Worm (Caenorhabditis elegans) whole organism, midembryonic: ENCODE measurements around the gene F56C9.6.

Experiments
- T22C8.4 ChIP-seq: fragments of 200-800 bp; sonication (Bioruptor generic); IDR thresholded peaks from 2 replicates; pipeline ENCODE4 v1.3.6; 2022; ENCODE audit warnings: missing genetic modification characterization, missing compliant biosample characterization
- cog-1 ChIP-seq: sonication (generic microtip); optimal IDR thresholded peaks from 2 replicates; lab custom pipeline; 2016; ENCODE audit warnings: missing genetic modification characterization, missing compliant biosample characterization
- flt-1 ChIP-seq: fragments of 200-800 bp; sonication (Bioruptor generic); IDR thresholded peaks from 2 replicates; pipeline ENCODE4 v1.3.6; 2022; ENCODE audit warnings: missing genetic modification characterization, missing compliant biosample characterization
- klf-2 ChIP-seq: fragments of 200-800 bp; sonication (Bioruptor generic); conservative IDR thresholded peaks from 2 replicates; pipeline ENCODE4 v1.3.6; 2022; ENCODE audit warnings: missing genetic modification reagents, missing genetic modification characterization, missing compliant biosample characterization
- med-1 ChIP-seq: sonication (generic microtip); optimal IDR thresholded peaks from 2 replicates; lab custom pipeline; 2017; ENCODE audit warnings: missing genetic modification characterization, mild to moderate bottlenecking, missing compliant biosample characterization, antibody characterized with exemption, missing genetic modification reagents; ENCODE audit not compliant: insufficient read depth
- ref-1 ChIP-seq: fragments of 200-800 bp; sonication (Bioruptor generic); conservative IDR thresholded peaks from 2 replicates; pipeline ENCODE4 v1.3.6; 2022; ENCODE audit warnings: missing genetic modification reagents, missing genetic modification characterization, missing compliant biosample characterization
- tab-1 ChIP-seq: fragments of 200-800 bp; sonication (Bioruptor generic); IDR thresholded peaks from 2 replicates; pipeline ENCODE4 v1.3.6; 2022; ENCODE audit warnings: missing genetic modification characterization, missing compliant biosample characterization
- ztf-23 ChIP-seq: fragments of 200-800 bp; sonication (Bioruptor generic); IDR thresholded peaks from 2 replicates; pipeline ENCODE4 v1.3.6; 2022; ENCODE audit warnings: missing genetic modification reagents, missing genetic modification characterization, missing compliant biosample characterization
- ztf-29 ChIP-seq: fragments of 200-800 bp; sonication (Bioruptor generic); IDR thresholded peaks from 2 replicates; pipeline ENCODE4 v1.3.6; 2022; ENCODE audit warnings: missing genetic modification reagents, missing genetic modification characterization, missing compliant biosample characterization

F56C9.6 gene

DNA sequence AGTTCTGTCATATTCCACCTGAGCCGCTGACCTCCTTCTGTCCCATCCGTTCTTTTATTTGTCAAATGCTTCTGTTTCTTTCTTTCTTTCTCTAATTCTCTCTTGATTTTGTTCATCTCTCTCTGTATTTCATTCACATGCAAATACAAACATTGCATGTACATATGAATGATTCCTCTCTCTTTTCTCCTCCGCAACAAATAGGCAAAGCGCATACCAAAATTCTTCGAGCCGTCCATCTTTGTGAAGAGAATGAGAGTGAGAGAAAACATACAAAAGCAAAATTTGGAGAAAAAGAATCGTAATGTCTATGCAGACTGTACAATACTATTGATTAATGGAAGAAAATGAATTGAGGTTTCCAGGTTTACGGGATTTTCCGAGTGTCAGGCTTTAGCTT, 6.8 kb upstream of the F56C9.6 start:
- TF ChIP-seq flt-1 (GFP tag; lab: Robert Waterston, UW) = no peak
- no peak for TF ChIP-seq med-1
- TF ChIP-seq cog-1 (tag; lab: Kevin White, UChicago) = peak; percentile 7
- TF ChIP-seq klf-2 (GFP tag; lab: Robert Waterston, UW) = no peak

- no peak for TF ChIP-seq ref-1
These were observed 4.5 kb upstream of the F56C9.6 start, which contains the start of gene nspg-6 for ce11 chrIII:7314927-7315547. Gene nspg-6, minus strand, starts transcription at chrIII:7314977.

ce11 chrIII:7314473-7314872, 3.9 kb upstream of the F56C9.6 start:
- TF ChIP-seq T22C8.4 = no peak
- TF ChIP-seq ref-1 = no peak
- no peak for TF ChIP-seq ztf-29 (GFP tag; lab: Robert Waterston, UW)
- no peak for TF ChIP-seq cog-1 (tag; lab: Kevin White, UChicago)
- TF ChIP-seq klf-2 (GFP tag; lab: Robert Waterston, UW) = no peak
- TF ChIP-seq flt-1 (GFP tag; lab: Robert Waterston, UW) = no peak
- no peak for TF ChIP-seq ztf-23 (GFP tag; lab: Robert Waterston, UW)
- TF ChIP-seq med-1 = no peak
- no peak for TF ChIP-seq tab-1 (GFP tag; lab: Robert Waterston, UW)

DNA sequence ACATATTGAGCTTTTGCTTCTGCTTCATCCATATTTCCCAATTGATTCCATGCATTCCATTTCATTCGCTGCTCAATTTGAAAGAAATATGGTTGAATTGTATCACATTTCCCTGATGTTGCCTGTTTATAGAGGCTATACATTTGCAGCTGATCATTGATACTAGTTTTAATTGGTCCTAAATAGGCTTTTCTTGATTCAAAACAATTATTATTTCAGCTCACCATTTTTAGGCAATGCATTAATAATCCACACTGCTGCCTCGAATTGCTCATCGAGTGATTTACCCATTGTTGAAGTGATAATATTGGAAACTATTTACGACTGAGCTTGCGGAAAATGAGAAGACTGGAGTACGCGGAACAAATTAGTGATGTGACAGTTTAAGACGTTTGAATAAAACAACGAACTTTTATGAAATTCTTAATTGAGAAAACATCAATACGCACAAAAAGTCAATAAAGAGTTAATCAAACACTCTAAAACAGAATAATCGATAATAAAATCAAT, 1.9 kb downstream of the F56C9.6 start, which contains the start of gene acbp-4:
Gene acbp-4 (minus strand): TSS at position 510 of the 510 bp plus-strand sequence.
- no peak for TF ChIP-seq cog-1 (tag; lab: Kevin White, UChicago)
- TF ChIP-seq klf-2 (GFP tag; lab: Robert Waterston, UW) = no peak
- TF ChIP-seq flt-1 (GFP tag; lab: Robert Waterston, UW) = no peak
- no peak for TF ChIP-seq tab-1 (GFP tag; lab: Robert Waterston, UW)
- TF ChIP-seq T22C8.4 = no peak
- TF ChIP-seq ref-1 = no peak
- no peak for TF ChIP-seq ztf-23 (GFP tag; lab: Robert Waterston, UW)
- no peak for TF ChIP-seq med-1

ce11 chrIII:7305649-7305977, 5.0 kb downstream of the F56C9.6 start:
- no peak for TF ChIP-seq tab-1 (GFP tag; lab: Robert Waterston, UW)
- TF ChIP-seq ref-1 = no peak
- TF ChIP-seq ztf-23 (GFP tag; lab: Robert Waterston, UW) = no peak

ce11 chrIII:7304961-7305648, 5.5 kb downstream of the F56C9.6 start:
- TF ChIP-seq flt-1 (GFP tag; lab: Robert Waterston, UW) (no peak), ztf-29 (GFP tag; lab: Robert Waterston, UW) (no peak), tab-1 (GFP tag; lab: Robert Waterston, UW) (no peak), cog-1 (tag; lab: Kevin White, UChicago) (no peak), ref-1 (no peak), ztf-23 (GFP tag; lab: Robert Waterston, UW) (no peak), med-1 (no peak), klf-2 (GFP tag; lab: Robert Waterston, UW) (no peak), T22C8.4 (no peak)

- TF ChIP-seq cog-1 (tag; lab: Kevin White, UChicago) (no peak), ztf-23 (GFP tag; lab: Robert Waterston, UW) (no peak), ref-1 (no peak), flt-1 (GFP tag; lab: Robert Waterston, UW) (no peak), T22C8.4 (no peak)
These were observed 8.9 kb downstream of the F56C9.6 start for ce11 chrIII:7301668-7302067.

DNA sequence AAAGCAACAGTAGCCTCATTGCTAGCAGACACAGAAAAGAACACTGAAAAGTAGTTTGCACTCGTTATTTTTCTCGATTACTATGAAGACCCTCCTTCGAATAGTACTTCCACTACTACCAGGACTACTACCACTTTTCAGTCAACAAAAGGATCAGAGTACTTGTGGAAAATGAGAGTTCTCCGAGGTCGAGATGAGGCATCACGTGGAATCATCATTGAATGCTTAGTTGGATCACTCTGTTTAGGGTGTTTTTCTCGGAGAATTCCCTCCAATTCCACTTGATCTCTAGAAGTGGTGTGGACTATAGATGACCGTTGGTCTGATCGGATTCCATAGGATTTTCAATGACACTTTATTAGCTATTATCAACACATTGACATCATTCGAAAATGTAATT, 9.8 kb downstream of the F56C9.6 start:
- TF ChIP-seq cog-1 (tag; lab: Kevin White, UChicago) (no peak), flt-1 (GFP tag; lab: Robert Waterston, UW) (no peak), klf-2 (GFP tag; lab: Robert Waterston, UW) (no peak), ref-1 (no peak), T22C8.4 (no peak), med-1 (no peak), tab-1 (GFP tag; lab: Robert Waterston, UW) (no peak), ztf-29 (GFP tag; lab: Robert Waterston, UW) (no peak), ztf-23 (GFP tag; lab: Robert Waterston, UW) (no peak)

DNA sequence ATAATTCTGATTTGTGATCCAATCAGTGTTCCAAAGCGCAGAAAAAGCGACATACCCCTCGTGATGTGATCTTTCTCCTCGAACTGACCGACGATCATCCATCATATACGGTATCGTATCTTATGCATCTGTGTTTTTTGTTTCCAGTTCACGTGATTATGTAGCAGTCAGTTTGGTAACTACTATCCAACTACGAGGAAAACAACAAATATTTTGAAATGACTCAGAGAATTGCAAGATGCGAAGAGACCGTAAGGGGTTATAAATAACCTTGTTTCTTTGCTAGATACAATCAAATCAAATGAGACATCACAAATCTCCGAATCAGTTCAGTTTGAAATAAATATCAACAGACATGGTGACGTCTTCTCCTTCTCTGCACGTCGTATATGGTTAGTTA, 10.4 kb downstream of the F56C9.6 start:
- TF ChIP-seq T22C8.4 (no peak), ref-1 (no peak), ztf-23 (GFP tag; lab: Robert Waterston, UW) (no peak), cog-1 (tag; lab: Kevin White, UChicago) (no peak), klf-2 (GFP tag; lab: Robert Waterston, UW) (no peak), med-1 (no peak)

DNA sequence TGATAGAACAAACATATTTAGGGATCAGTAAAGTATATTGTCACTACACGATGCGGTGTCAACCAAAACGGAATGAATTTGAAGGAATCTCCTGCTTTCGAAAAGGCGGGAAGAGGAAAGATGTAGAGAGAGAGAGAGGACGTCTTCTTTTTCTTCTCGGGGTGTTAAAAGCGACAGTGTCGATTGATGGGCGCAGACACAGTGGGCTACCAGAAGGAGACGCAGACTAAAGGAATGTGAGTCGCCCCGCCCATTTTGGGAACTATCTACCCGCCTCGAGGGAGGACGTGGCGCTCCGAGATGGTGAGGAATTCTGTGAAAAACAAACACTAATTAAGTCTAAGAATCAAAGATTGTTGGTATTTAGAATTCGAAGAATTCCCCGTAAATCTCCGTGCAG, 11.1 kb downstream of the F56C9.6 start, which contains the start of the genes B0361.14 and B0361.9:
Gene B0361.14 (minus strand): TSS at position 66 of the 400 bp plus-strand sequence.
Gene B0361.9 (minus strand): TSS at position 166 of the 400 bp plus-strand sequence.
- no peak for TF ChIP-seq cog-1 (tag; lab: Kevin White, UChicago)
- no peak for TF ChIP-seq ref-1
- TF ChIP-seq klf-2 (GFP tag; lab: Robert Waterston, UW) = no peak
- TF ChIP-seq T22C8.4 = no peak
- no peak for TF ChIP-seq med-1
- TF ChIP-seq ztf-23 (GFP tag; lab: Robert Waterston, UW) = no peak
- no peak for TF ChIP-seq flt-1 (GFP tag; lab: Robert Waterston, UW)
- no peak for TF ChIP-seq tab-1 (GFP tag; lab: Robert Waterston, UW)
- no peak for TF ChIP-seq ztf-29 (GFP tag; lab: Robert Waterston, UW)
